Fruit fly (Drosophila melanogaster) whole organism, embryonic: ENCODE data around the gene dbo.
A peak's percentile ranks its signal among the peaks of the same experiment; 100 is the strongest.

Experiments
- Ada2b ChIP-seq: fragments of 200-800 bp; sonication (Bioruptor generic); IDR thresholded peaks from 2 replicates; pipeline ENCODE4 v1.3.6; 2022; ENCODE audit warnings: missing biosample characterization, missing genetic modification characterization
- Atf3 ChIP-seq: fragments of 200-800 bp; sonication (Bioruptor generic); optimal IDR thresholded peaks from 3 replicates; lab custom pipeline; 2016; ENCODE audit warnings: missing biosample characterization, missing genetic modification characterization
- CG10321 ChIP-seq: fragments of 200-800 bp; sonication (Bioruptor generic); IDR thresholded peaks from 2 replicates; pipeline ENCODE4 v1.3.6; 2022; ENCODE audit warnings: missing biosample characterization, missing genetic modification characterization
- CG10366 ChIP-seq: fragments of 200-800 bp; sonication (Bioruptor generic); IDR thresholded peaks from 2 replicates; pipeline ENCODE4 v1.3.6; 2022; ENCODE audit warnings: missing biosample characterization, missing genetic modification characterization
- CG10462 ChIP-seq: fragments of 200-800 bp; sonication (Bioruptor generic); optimal IDR thresholded peaks from 2 replicates; lab custom pipeline; 2016; ENCODE audit warnings: missing biosample characterization, missing genetic modification characterization
- CG10543 ChIP-seq: fragments of 200-800 bp; sonication (Bioruptor generic); optimal IDR thresholded peaks from 3 replicates; lab custom pipeline; 2017; ENCODE audit warnings: missing biosample characterization, mild to moderate bottlenecking, missing genetic modification characterization, moderate library complexity
- CG12769 ChIP-seq: fragments of 200-800 bp; sonication (Bioruptor generic); optimal IDR thresholded peaks from 2 replicates; lab custom pipeline; 2019; ENCODE audit warnings: missing biosample characterization, mild to moderate bottlenecking, missing genetic modification characterization, moderate library complexity
- CG15514 ChIP-seq: fragments of 200-800 bp; sonication (Bioruptor generic); optimal IDR thresholded peaks from 3 replicates; lab custom pipeline; 2017; ENCODE audit warnings: missing biosample characterization, missing genetic modification characterization, mild to moderate bottlenecking, moderate library complexity, missing genetic modification reagents
- CG15601 ChIP-seq: fragments of 200-800 bp; sonication (Bioruptor generic); optimal IDR thresholded peaks from 3 replicates; lab custom pipeline; 2019; ENCODE audit warnings: missing biosample characterization, mild to moderate bottlenecking, missing genetic modification characterization, moderate library complexity
- CG16779 ChIP-seq: fragments of 200-800 bp; sonication (Bioruptor generic); IDR thresholded peaks from 2 replicates; pipeline ENCODE4 v1.3.6; 2022; ENCODE audit warnings: missing biosample characterization, missing genetic modification characterization
- CG16863 ChIP-seq: fragments of 200-800 bp; sonication (Bioruptor generic); optimal IDR thresholded peaks from 3 replicates; lab custom pipeline; 2016; ENCODE audit warnings: missing biosample characterization, missing genetic modification characterization
- CG17829 ChIP-seq: fragments of 200-800 bp; optimal IDR thresholded peaks from 2 replicates; lab custom pipeline; 2019; ENCODE audit warnings: missing biosample characterization, mild to moderate bottlenecking, missing genetic modification characterization, moderate library complexity
- CG17912 ChIP-seq: fragments of 200-800 bp; sonication (Bioruptor generic); optimal IDR thresholded peaks from 2 replicates; lab custom pipeline; 2018; ENCODE audit warnings: missing biosample characterization, mild to moderate bottlenecking, missing genetic modification characterization
- CG2129 ChIP-seq: fragments of 200-800 bp; sonication (Bioruptor generic); IDR thresholded peaks from 2 replicates; pipeline ENCODE4 v1.3.6; 2022; ENCODE audit warnings: missing biosample characterization, missing genetic modification characterization; ENCODE audit not compliant: partially characterized antibody
- CG2889 ChIP-seq: fragments of 200-800 bp; sonication (Bioruptor generic); IDR thresholded peaks from 3 replicates; pipeline ENCODE4 v1.3.6; 2022; ENCODE audit warnings: missing biosample characterization, missing genetic modification characterization
- CG30020 ChIP-seq: fragments of 200-800 bp; optimal IDR thresholded peaks from 2 replicates; lab custom pipeline; 2019; ENCODE audit warnings: missing biosample characterization, mild to moderate bottlenecking, missing genetic modification characterization, moderate library complexity
- CG31441 ChIP-seq: fragments of 200-800 bp; sonication (Bioruptor generic); IDR thresholded peaks from 2 replicates; pipeline ENCODE4 v1.3.6; 2022; ENCODE audit warnings: missing biosample characterization, missing genetic modification characterization
- CG33557 ChIP-seq: fragments of 200-800 bp; sonication (Bioruptor generic); optimal IDR thresholded peaks from 2 replicates; lab custom pipeline; 2019; ENCODE audit warnings: missing biosample characterization, mild to moderate bottlenecking, missing genetic modification characterization, moderate library complexity
- CG3407 ChIP-seq: fragments of 200-800 bp; sonication (Bioruptor generic); optimal IDR thresholded peaks from 2 replicates; lab custom pipeline; 2018; ENCODE audit warnings: missing biosample characterization, mild to moderate bottlenecking, missing genetic modification characterization
- CG34422 ChIP-seq: fragments of 200-800 bp; sonication (Bioruptor generic); IDR thresholded peaks from 3 replicates; pipeline ENCODE4 v1.3.6; 2022; ENCODE audit warnings: missing biosample characterization, missing genetic modification characterization
- CG4820 ChIP-seq: fragments of 200-800 bp; sonication (Bioruptor generic); optimal IDR thresholded peaks from 3 replicates; lab custom pipeline; 2016; ENCODE audit warnings: missing biosample characterization, missing genetic modification characterization
- CG7271 ChIP-seq: fragments of 200-800 bp; sonication (Bioruptor generic); optimal IDR thresholded peaks from 2 replicates; lab custom pipeline; 2018; ENCODE audit warnings: missing biosample characterization, mild to moderate bottlenecking, missing genetic modification characterization, moderate library complexity
- CG9437 ChIP-seq: fragments of 200-800 bp; sonication (Bioruptor generic); optimal IDR thresholded peaks from 2 replicates; lab custom pipeline; 2018; ENCODE audit warnings: missing biosample characterization, mild to moderate bottlenecking, missing genetic modification characterization
- CHES-1-like ChIP-seq: fragments of 200-800 bp; sonication (Bioruptor generic); optimal IDR thresholded peaks from 2 replicates; lab custom pipeline; 2016; ENCODE audit warnings: missing biosample characterization, missing genetic modification characterization
- E2f1 ChIP-seq: fragments of 200-800 bp; sonication (Bioruptor generic); IDR thresholded peaks from 2 replicates; pipeline ENCODE4 v1.3.6; 2022; ENCODE audit warnings: missing biosample characterization, missing genetic modification characterization
- GATAe ChIP-seq: fragments of 200-800 bp; sonication (Bioruptor generic); conservative IDR thresholded peaks from 2 replicates; pipeline ENCODE4 v1.3.6; 2022; ENCODE audit warnings: missing biosample characterization, missing genetic modification characterization
- NC2α ChIP-seq: fragments of 200-800 bp; sonication (Bioruptor generic); optimal IDR thresholded peaks from 2 replicates; lab custom pipeline; 2016; ENCODE audit warnings: missing biosample characterization, missing genetic modification characterization
- NFAT ChIP-seq: fragments of 200-800 bp; sonication (Bioruptor generic); IDR thresholded peaks from 2 replicates; pipeline ENCODE4 v1.3.6; 2022; ENCODE audit warnings: missing biosample characterization, missing genetic modification characterization
- Six4 ChIP-seq: fragments of 200-800 bp; sonication (Bioruptor generic); optimal IDR thresholded peaks from 2 replicates; lab custom pipeline; 2016; ENCODE audit warnings: missing biosample characterization, missing genetic modification characterization
- ab ChIP-seq: fragments of 200-800 bp; sonication (Bioruptor generic); optimal IDR thresholded peaks from 2 replicates; lab custom pipeline; 2016; ENCODE audit warnings: missing biosample characterization, missing genetic modification characterization
- ac ChIP-seq: fragments of 200-800 bp; sonication (Bioruptor generic); optimal IDR thresholded peaks from 3 replicates; lab custom pipeline; 2017; ENCODE audit warnings: missing biosample characterization, mild to moderate bottlenecking, missing genetic modification characterization
- ash1 ChIP-seq: fragments of 200-800 bp; sonication (Bioruptor generic); optimal IDR thresholded peaks from 2 replicates; lab custom pipeline; 2018; ENCODE audit warnings: missing biosample characterization, mild to moderate bottlenecking, missing genetic modification characterization
- bsh ChIP-seq, 2 experiments: fragments of 200-800 bp; sonication (Bioruptor generic); optimal IDR thresholded peaks; 2 replicates each; lab custom pipeline; 2017 to 2018; ENCODE audit warnings: mild to moderate bottlenecking in 2 of 2, missing biosample characterization in 2 of 2, missing genetic modification characterization in 2 of 2, moderate library complexity in 1 of 2
- btn ChIP-seq: fragments of 200-800 bp; sonication (Bioruptor generic); optimal IDR thresholded peaks from 2 replicates; lab custom pipeline; 2016; ENCODE audit warnings: missing biosample characterization, missing genetic modification characterization
- crol ChIP-seq: fragments of 200-800 bp; sonication (Bioruptor generic); IDR thresholded peaks from 2 replicates; pipeline ENCODE4 v1.3.6; 2022; ENCODE audit warnings: missing biosample characterization, missing genetic modification characterization
- dpn ChIP-seq, 2 experiments: fragments of 200-800 bp; sonication (Bioruptor generic); optimal IDR thresholded peaks; 3 replicates each; lab custom pipeline; 2016; ENCODE audit warnings: missing biosample characterization in 2 of 2, missing genetic modification characterization in 2 of 2
- fu2 ChIP-seq: fragments of 200-800 bp; sonication (Bioruptor generic); optimal IDR thresholded peaks from 2 replicates; lab custom pipeline; 2016; ENCODE audit warnings: missing biosample characterization, missing genetic modification characterization
- ind ChIP-seq: fragments of 200-800 bp; sonication (Bioruptor generic); optimal IDR thresholded peaks from 3 replicates; lab custom pipeline; 2016; ENCODE audit warnings: missing biosample characterization, missing genetic modification characterization
- inv ChIP-seq: fragments of 200-800 bp; sonication (Bioruptor generic); IDR thresholded peaks from 2 replicates; pipeline ENCODE4 v1.3.6; 2022; ENCODE audit warnings: missing biosample characterization, missing genetic modification characterization; ENCODE audit not compliant: partially characterized antibody
- ken ChIP-seq: fragments of 200-800 bp; sonication (Bioruptor generic); IDR thresholded peaks from 3 replicates; pipeline ENCODE4 v1.3.6; 2022; ENCODE audit warnings: missing biosample characterization, missing genetic modification characterization
- lilli ChIP-seq: fragments of 200-800 bp; sonication (Bioruptor generic); optimal IDR thresholded peaks from 3 replicates; lab custom pipeline; 2016; ENCODE audit warnings: missing biosample characterization, missing genetic modification characterization
- lmd ChIP-seq: fragments of 200-800 bp; sonication (Bioruptor generic); IDR thresholded peaks from 2 replicates; pipeline ENCODE4 v1.3.6; 2022; ENCODE audit warnings: missing biosample characterization, missing genetic modification characterization
- nerfin-1 ChIP-seq: fragments of 200-800 bp; sonication (Bioruptor generic); optimal IDR thresholded peaks from 3 replicates; lab custom pipeline; 2019; ENCODE audit warnings: missing biosample characterization, mild to moderate bottlenecking, missing genetic modification characterization, moderate library complexity
- nerfin-2 ChIP-seq: fragments of 200-800 bp; sonication (Bioruptor generic); IDR thresholded peaks from 2 replicates; pipeline ENCODE4 v1.3.6; 2022; ENCODE audit warnings: missing biosample characterization, missing genetic modification characterization; ENCODE audit not compliant: partially characterized antibody
- phol ChIP-seq: fragments of 200-800 bp; sonication (Bioruptor generic); optimal IDR thresholded peaks from 3 replicates; lab custom pipeline; 2018; ENCODE audit warnings: missing biosample characterization, mild to moderate bottlenecking, missing genetic modification characterization, moderate library complexity
- pita ChIP-seq: fragments of 200-800 bp; sonication (Bioruptor generic); optimal IDR thresholded peaks from 2 replicates; lab custom pipeline; 2017; ENCODE audit warnings: missing biosample characterization, mild to moderate bottlenecking, missing genetic modification characterization
- pum ChIP-seq: fragments of 200-800 bp; sonication (Bioruptor generic); optimal IDR thresholded peaks from 2 replicates; lab custom pipeline; 2016; ENCODE audit warnings: missing biosample characterization, missing genetic modification characterization
- seq ChIP-seq: fragments of 200-800 bp; sonication (Bioruptor generic); IDR thresholded peaks from 2 replicates; pipeline ENCODE4 v1.3.6; 2022; ENCODE audit warnings: missing biosample characterization, missing genetic modification characterization
- sim ChIP-seq: fragments of 200-800 bp; sonication (Bioruptor generic); IDR thresholded peaks from 2 replicates; pipeline ENCODE4 v1.3.6; 2022; ENCODE audit warnings: missing biosample characterization, missing genetic modification characterization
- slp2 ChIP-seq: fragments of 200-800 bp; sonication (Bioruptor generic); optimal IDR thresholded peaks from 2 replicates; lab custom pipeline; 2016; ENCODE audit warnings: missing biosample characterization, missing genetic modification characterization
- stc ChIP-seq: fragments of 200-800 bp; sonication (Bioruptor generic); IDR thresholded peaks from 2 replicates; pipeline ENCODE4 v1.3.6; 2022; ENCODE audit warnings: missing biosample characterization, missing genetic modification characterization
- sug ChIP-seq: fragments of 200-800 bp; optimal IDR thresholded peaks from 2 replicates; lab custom pipeline; 2019; ENCODE audit warnings: missing biosample characterization, mild to moderate bottlenecking, missing genetic modification characterization, moderate library complexity
- tgo ChIP-seq: fragments of 200-800 bp; sonication (Bioruptor generic); IDR thresholded peaks from 3 replicates; pipeline ENCODE4 v1.3.6; 2022; ENCODE audit warnings: missing biosample characterization, missing genetic modification characterization

dbo gene

dm6 chr3L:15837209-15837608 lies 10.5 kb downstream of the dbo start, which contains the start of gene CG15715 (continued):
- TF ChIP-seq pum (GFP tag; lab: Kevin White, UChicago): no peak
- TF ChIP-seq CG16779: no peak
- TF ChIP-seq CG12769: peak; percentile 14
- no peak for TF ChIP-seq dpn (GFP tag; optimal IDR thresholded peaks at IDR 0.05; lab: Kevin White, UChicago)
- no peak for TF ChIP-seq CG10543 (GFP tag; lab: Kevin White, UChicago)
- no peak for TF ChIP-seq lmd
- no peak for TF ChIP-seq CG3407 (GFP tag; lab: Kevin White, UChicago)
- TF ChIP-seq CG30020 (tag; lab: Kevin White, UChicago): peak; percentile 37
- TF ChIP-seq CG15514 (GFP tag; lab: Kevin White, UChicago): peak; percentile 55
- no peak for TF ChIP-seq crol
- TF ChIP-seq Six4 (GFP tag; lab: Kevin White, UChicago): no peak
- no peak for TF ChIP-seq CG34422 (GFP tag; lab: Robert Waterston, UW)
- TF ChIP-seq ken (GFP tag; lab: Robert Waterston, UW): no peak
- TF ChIP-seq Atf3 (GFP tag; lab: Kevin White, UChicago): no peak
- no peak for TF ChIP-seq ab (GFP tag; lab: Kevin White, UChicago)
- no peak for TF ChIP-seq CG10462 (GFP tag; lab: Kevin White, UChicago)
- peak; percentile 35 for TF ChIP-seq sug
- no peak for TF ChIP-seq CG10321 (GFP tag; lab: Robert Waterston, UW)
- TF ChIP-seq sim (GFP tag; lab: Robert Waterston, UW): no peak
- TF ChIP-seq CG9437: peak; percentile 80
- TF ChIP-seq GATAe (GFP tag; lab: Robert Waterston, UW): no peak
- TF ChIP-seq nerfin-1 (tag; lab: Kevin White, UChicago): no peak
- TF ChIP-seq E2f1 (GFP tag; lab: Robert Waterston, UW): no peak
- no peak for TF ChIP-seq NFAT (GFP tag; lab: Robert Waterston, UW)
- TF ChIP-seq ash1 (GFP tag; lab: Kevin White, UChicago): no peak
- no peak for TF ChIP-seq nerfin-2 (GFP tag; lab: Robert Waterston, UW)
- TF ChIP-seq lilli: peak; percentile 26
- TF ChIP-seq ac (GFP tag; lab: Kevin White, UChicago): no peak
- no peak for TF ChIP-seq slp2
- TF ChIP-seq CG33557: no peak
- TF ChIP-seq seq (GFP tag; lab: Robert Waterston, UW): no peak; the same call in 1 of the 2 replicates
- TF ChIP-seq stc: no peak
- no peak for TF ChIP-seq fu2
- no peak for TF ChIP-seq CG2889 (GFP tag; lab: Robert Waterston, UW)
- no peak for TF ChIP-seq btn (GFP tag; lab: Kevin White, UChicago)
- no peak for TF ChIP-seq CG17912 (GFP tag; lab: Kevin White, UChicago)
- peak; percentile 48 for TF ChIP-seq CHES-1-like (GFP tag; lab: Kevin White, UChicago)
- TF ChIP-seq pita: peak; percentile 77
- TF ChIP-seq CG15601 (tag; lab: Kevin White, UChicago): peak; percentile 30
- TF ChIP-seq CG31441 (GFP tag; lab: Robert Waterston, UW): no peak
- TF ChIP-seq inv: no peak
- peak; percentile 50 for TF ChIP-seq CG17829 (tag; lab: Kevin White, UChicago)
- no peak for TF ChIP-seq CG10366 (GFP tag; lab: Robert Waterston, UW)
- no peak for TF ChIP-seq ind (GFP tag; lab: Kevin White, UChicago)
- TF ChIP-seq Ada2b (GFP tag; lab: Robert Waterston, UW): no peak
- TF ChIP-seq bsh (GFP tag; optimal IDR thresholded peaks at IDR 0.05; lab: Kevin White, UChicago): no peak
- TF ChIP-seq phol (tag; lab: Kevin White, UChicago): peak; percentile 63
- no peak for TF ChIP-seq NC2α (GFP tag; lab: Kevin White, UChicago)
- TF ChIP-seq CG16863 (GFP tag; lab: Kevin White, UChicago): no peak
- no peak for TF ChIP-seq CG7271 (tag; lab: Kevin White, UChicago)
- TF ChIP-seq CG4820: no peak
- no peak for TF ChIP-seq CG2129 (GFP tag; lab: Robert Waterston, UW)
- no peak for TF ChIP-seq tgo (GFP tag; lab: Robert Waterston, UW)
